Worm (Caenorhabditis elegans) whole organism, midembryonic: Measurements from ENCODE around the gene K11G9.5.

Experiments
- T22C8.4 ChIP-seq: fragments of 200-800 bp; sonication (Bioruptor generic); IDR thresholded peaks from 2 replicates; pipeline ENCODE4 v1.3.6; 2022; ENCODE audit warnings: missing genetic modification characterization, missing compliant biosample characterization
- cog-1 ChIP-seq: sonication (generic microtip); optimal IDR thresholded peaks from 2 replicates; lab custom pipeline; 2016; ENCODE audit warnings: missing genetic modification characterization, missing compliant biosample characterization
- flt-1 ChIP-seq: fragments of 200-800 bp; sonication (Bioruptor generic); IDR thresholded peaks from 2 replicates; pipeline ENCODE4 v1.3.6; 2022; ENCODE audit warnings: missing genetic modification characterization, missing compliant biosample characterization
- klf-2 ChIP-seq: fragments of 200-800 bp; sonication (Bioruptor generic); conservative IDR thresholded peaks from 2 replicates; pipeline ENCODE4 v1.3.6; 2022; ENCODE audit warnings: missing genetic modification reagents, missing genetic modification characterization, missing compliant biosample characterization
- med-1 ChIP-seq: sonication (generic microtip); optimal IDR thresholded peaks from 2 replicates; lab custom pipeline; 2017; ENCODE audit warnings: missing genetic modification characterization, mild to moderate bottlenecking, missing compliant biosample characterization, antibody characterized with exemption, missing genetic modification reagents; ENCODE audit not compliant: insufficient read depth
- ztf-23 ChIP-seq: fragments of 200-800 bp; sonication (Bioruptor generic); IDR thresholded peaks from 2 replicates; pipeline ENCODE4 v1.3.6; 2022; ENCODE audit warnings: missing genetic modification reagents, missing genetic modification characterization, missing compliant biosample characterization

DNA sequence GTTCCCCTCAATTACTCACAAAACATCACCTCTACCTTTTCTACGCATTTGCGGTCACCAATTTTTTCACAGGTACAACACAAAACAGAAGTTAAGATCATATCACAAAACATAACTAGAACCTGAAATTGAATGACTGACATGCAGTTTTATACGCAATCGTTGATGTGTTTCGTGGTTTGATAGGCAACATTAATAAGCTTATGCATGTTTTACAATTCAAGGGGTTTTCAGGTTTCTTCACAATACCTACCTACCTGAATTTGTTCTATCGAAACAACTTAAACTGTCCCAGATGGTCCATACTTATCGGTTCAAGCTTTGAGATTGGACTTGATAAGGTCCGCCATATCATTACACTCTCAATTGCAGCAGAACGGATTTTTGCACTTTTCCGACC, 37.8 kb downstream of the K11G9.5 start:
- no peak for TF ChIP-seq med-1 (GFP tag; lab: Kevin White, UChicago)
- no peak for TF ChIP-seq flt-1 (GFP tag; lab: Robert Waterston, UW)
- TF ChIP-seq klf-2 (GFP tag; lab: Robert Waterston, UW), result no peak
- no peak for TF ChIP-seq ztf-23 (GFP tag; lab: Robert Waterston, UW)
- TF ChIP-seq T22C8.4 (GFP tag; lab: Robert Waterston, UW), result no peak
- no peak for TF ChIP-seq cog-1
